Fruit fly (Drosophila melanogaster) S2 (cell line): ENCODE measurements around the gene CG13010.

Experiments used
- CG8478 ChIP-seq: fragments of >200 bp; optimal IDR thresholded peaks from 2 replicates; lab custom pipeline; 2018
- CTCF ChIP-seq, 2 experiments: fragments of >200 bp; optimal IDR thresholded peaks; 2 replicates each; lab custom pipeline; 2018

DNA sequence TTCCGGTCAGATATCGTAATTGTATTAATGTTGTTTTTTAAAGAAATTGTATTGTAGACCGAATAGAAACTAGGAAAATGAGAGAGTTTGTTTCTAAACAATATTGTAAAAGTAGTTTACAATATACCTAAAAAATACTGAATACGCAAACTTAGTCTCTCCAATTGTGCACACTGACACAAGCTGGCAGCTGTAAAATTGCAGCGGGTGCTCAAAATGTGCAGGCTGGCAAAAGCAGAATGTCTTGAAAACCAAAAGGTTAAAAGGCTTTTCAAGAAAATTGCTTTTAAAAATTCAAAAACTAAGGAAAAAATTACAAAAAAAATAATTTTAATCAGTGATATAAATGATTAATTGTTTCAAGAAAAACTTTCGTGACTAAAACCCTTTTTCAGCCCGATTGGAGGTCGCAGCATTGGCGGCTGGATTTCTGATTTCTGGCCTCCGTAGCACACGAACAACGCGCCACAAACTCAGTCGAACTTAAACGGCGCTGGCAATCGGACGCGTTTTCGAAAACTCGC, 17.0 kb upstream of the CG13010 start, which contains the start of gene CG4678:
- TF ChIP-seq CG8478 (lab: Kevin White, UChicago), result no peak
- peak in 1 of 2 experiments; percentile 23 for TF ChIP-seq CTCF (optimal IDR thresholded peaks at IDR 0.05; lab: Kevin White, UChicago)
